Fruit fly (Drosophila melanogaster): ENCODE results near the gene Cht11.

Gene Cht11

DNA sequence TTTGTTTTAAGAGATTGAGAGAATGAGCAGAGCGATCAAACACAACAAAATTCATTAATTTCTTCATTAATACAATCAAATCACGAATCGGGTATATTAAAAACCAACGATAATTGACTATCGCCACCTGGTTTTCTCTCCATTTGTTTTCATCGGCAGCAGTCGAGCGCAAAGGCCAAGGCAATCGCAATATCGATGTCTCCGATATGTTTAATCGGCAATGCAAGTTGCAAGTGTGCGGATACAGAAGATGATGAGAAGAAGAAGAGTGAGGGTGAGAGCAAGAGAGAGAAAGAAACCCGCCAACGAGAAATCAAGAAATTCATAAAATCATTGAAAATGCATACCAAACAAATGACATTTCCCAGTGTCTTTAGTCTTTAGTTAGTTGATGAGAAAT, 26.5 kb upstream of the Cht11 start (continued):
- TF ChIP-seq amos (GFP tag; IDR thresholded peaks at IDR 0.05; ENCODE audit: partially characterized antibody): peak; percentile 61
- TF ChIP-seq CG15073 (GFP tag; optimal IDR thresholded peaks at IDR 0.05): no peak
- no peak for TF ChIP-seq bcd (GFP tag; optimal IDR thresholded peaks at IDR 0.05)
- no peak for TF ChIP-seq E2f2 (GFP tag; IDR thresholded peaks at IDR 0.05)
- TF ChIP-seq gro (GFP tag; optimal IDR thresholded peaks at IDR 0.05): no peak
- TF ChIP-seq CG12391 (tag; optimal IDR thresholded peaks at IDR 0.05): no peak
- peak; percentile 50 for TF ChIP-seq Sry-δ (GFP tag; optimal IDR thresholded peaks at IDR 0.05)
- no peak for TF ChIP-seq CG13894 (tag; optimal IDR thresholded peaks at IDR 0.05)
- TF ChIP-seq HmgD (GFP tag; optimal IDR thresholded peaks at IDR 0.05): no peak
- peak; percentile 23; the same call in 1 of the 2 replicates for TF ChIP-seq CG13287 (GFP tag; IDR thresholded peaks at IDR 0.05; ENCODE audit: partially characterized antibody)
- TF ChIP-seq CG42726 (GFP tag; IDR thresholded peaks at IDR 0.05; ENCODE audit: partially characterized antibody): peak; percentile 77; the same call in 1 of the 2 replicates
- TF ChIP-seq Neu2 (GFP tag; optimal IDR thresholded peaks at IDR 0.05; ENCODE audit: borderline replicate concordance): peak; percentile 39
- TF ChIP-seq CG11723 (GFP tag; optimal IDR thresholded peaks at IDR 0.05): no peak
- no peak for TF ChIP-seq esg (GFP tag; conservative IDR thresholded peaks at IDR 0.05)
- no peak for TF ChIP-seq CG2120 (GFP tag; optimal IDR thresholded peaks at IDR 0.05)
- no peak for TF ChIP-seq CG3838 (GFP tag; optimal IDR thresholded peaks at IDR 0.05)
- peak; percentile 72; the same call in 2 of the 3 replicates for TF ChIP-seq CG6791 (GFP tag; IDR thresholded peaks at IDR 0.05; ENCODE audit: partially characterized antibody)
- peak; percentile 7 for TF ChIP-seq CG17829 (tag; optimal IDR thresholded peaks at IDR 0.05)
- TF ChIP-seq Xbp1 (GFP tag; optimal IDR thresholded peaks at IDR 0.05): no peak
- TF ChIP-seq tx (GFP tag; optimal IDR thresholded peaks at IDR 0.05): no peak
- no peak for TF ChIP-seq en (GFP tag; optimal IDR thresholded peaks at IDR 0.05)
- no peak for TF ChIP-seq CG43689 (GFP tag; IDR thresholded peaks at IDR 0.05)
- TF ChIP-seq salm (tag; optimal IDR thresholded peaks at IDR 0.05): no peak
- no peak for TF ChIP-seq eyg (GFP tag; optimal IDR thresholded peaks at IDR 0.05)
- no peak for TF ChIP-seq CG11456 (GFP tag; IDR thresholded peaks at IDR 0.05)
- no peak for TF ChIP-seq rib (GFP tag; IDR thresholded peaks at IDR 0.05)
- TF ChIP-seq cg (GFP tag; optimal IDR thresholded peaks at IDR 0.05): no peak
- 0 out of 2 replicates have a peak, but pooled peaks have one; percentile 22 for TF ChIP-seq ato (GFP tag; IDR thresholded peaks at IDR 0.05; ENCODE audit: partially characterized antibody)
- TF ChIP-seq unc-4 (GFP tag; IDR thresholded peaks at IDR 0.05; ENCODE audit: partially characterized antibody): peak; percentile 45; the same call in 1 of the 2 replicates
- TF ChIP-seq inv (GFP tag; IDR thresholded peaks at IDR 0.05; ENCODE audit: partially characterized antibody): 0 out of 2 replicates have a peak, but pooled peaks have one; percentile 34
- TF ChIP-seq CG8765 (GFP tag; IDR thresholded peaks at IDR 0.05): no peak
- TF ChIP-seq chinmo (GFP tag; IDR thresholded peaks at IDR 0.05; ENCODE audit: partially characterized antibody): 0 out of 4 replicates have a peak, but pooled peaks have one; percentile 61
- no peak for TF ChIP-seq CG11560 (tag; IDR thresholded peaks at IDR 0.05)
- no peak for TF ChIP-seq pum (GFP tag; optimal IDR thresholded peaks at IDR 0.05)
- TF ChIP-seq CG9797 (GFP tag; optimal IDR thresholded peaks at IDR 0.05): no peak
- no peak for TF ChIP-seq CG7556 (GFP tag; optimal IDR thresholded peaks at IDR 0.05)
- TF ChIP-seq Oaz (GFP tag; IDR thresholded peaks at IDR 0.05): no peak
- peak; percentile 52 for TF ChIP-seq BEAF-32 (GFP tag; optimal IDR thresholded peaks at IDR 0.05)
- no peak for TF ChIP-seq CG5245 (GFP tag; optimal IDR thresholded peaks at IDR 0.05)
- no peak for TF ChIP-seq CG11695 (GFP tag; IDR thresholded peaks at IDR 0.05)
- TF ChIP-seq CG17186 (GFP tag; optimal IDR thresholded peaks at IDR 0.05): no peak
- no peak for TF ChIP-seq CG15514 (GFP tag; optimal IDR thresholded peaks at IDR 0.05)
- 0 out of 3 replicates have a peak, but pooled peaks have one; percentile 26 for TF ChIP-seq CG14860 (GFP tag; IDR thresholded peaks at IDR 0.05; ENCODE audit: partially characterized antibody)
- no peak for TF ChIP-seq slou (GFP tag; optimal IDR thresholded peaks at IDR 0.05)
- TF ChIP-seq CG4424 (GFP tag; optimal IDR thresholded peaks at IDR 0.05): no peak
- TF ChIP-seq CG14965 (GFP tag; optimal IDR thresholded peaks at IDR 0.05; ENCODE audit: borderline replicate concordance): no peak
- TF ChIP-seq gem (tag; optimal IDR thresholded peaks at IDR 0.05): no peak
- no peak for TF ChIP-seq Elba2 (GFP tag; optimal IDR thresholded peaks at IDR 0.05)
- TF ChIP-seq CG2116 (GFP tag; optimal IDR thresholded peaks at IDR 0.05): peak; percentile 47
- TF ChIP-seq CG2678 (tag; optimal IDR thresholded peaks at IDR 0.05): no peak
